Worm (Caenorhabditis elegans) whole organism, L2 larva: ENCODE data around the gene M01B2.10.

ENCODE experiments used
- C34F6.9 ChIP-seq: fragments of 150-350 bp; optimal IDR thresholded peaks from 2 replicates; lab custom pipeline; 2014; ENCODE audit warnings: missing biosample characterization, missing genetic modification characterization
- R02D3.7 ChIP-seq: fragments of 150-350 bp; optimal IDR thresholded peaks from 2 replicates; lab custom pipeline; 2014; ENCODE audit warnings: missing biosample characterization, missing genetic modification characterization
- Y55F3AM.14 ChIP-seq: fragments of 200-800 bp; sonication (Bioruptor generic); optimal IDR thresholded peaks from 2 replicates; lab custom pipeline; 2018; ENCODE audit warnings: mild to moderate bottlenecking, missing genetic modification characterization, missing compliant biosample characterization
- ZK546.5 ChIP-seq: sonication (generic microtip); optimal IDR thresholded peaks from 2 replicates; lab custom pipeline; 2017; ENCODE audit warnings: missing biosample characterization, missing genetic modification characterization
- alr-1 ChIP-seq: fragments of 150-350 bp; optimal IDR thresholded peaks from 2 replicates; lab custom pipeline; 2014; ENCODE audit warnings: missing biosample characterization, missing genetic modification characterization
- ama-1 ChIP-seq: fragments of 150-350 bp; optimal IDR thresholded peaks from 2 replicates; lab custom pipeline; 2018; ENCODE audit warnings: inconsistent platforms
- blmp-1 ChIP-seq: sonication (generic microtip); optimal IDR thresholded peaks from 2 replicates; lab custom pipeline; 2017; ENCODE audit warnings: missing genetic modification characterization, mild to moderate bottlenecking, missing compliant biosample characterization, antibody characterized with exemption, moderate library complexity; ENCODE audit not compliant: insufficient read depth
- ceh-82 ChIP-seq: fragments of 150-350 bp; optimal IDR thresholded peaks from 2 replicates; lab custom pipeline; 2014; ENCODE audit warnings: missing biosample characterization, missing genetic modification characterization
- crh-2 ChIP-seq: sonication (generic microtip); optimal IDR thresholded peaks from 2 replicates; lab custom pipeline; 2017; ENCODE audit warnings: missing biosample characterization, missing genetic modification characterization
- dmd-4 ChIP-seq: sonication (generic microtip); optimal IDR thresholded peaks from 2 replicates; lab custom pipeline; 2017; ENCODE audit warnings: missing biosample characterization, missing genetic modification characterization
- egl-27 ChIP-seq: sonication (generic microtip); optimal IDR thresholded peaks from 3 replicates; lab custom pipeline; 2017; ENCODE audit warnings: missing biosample characterization, missing genetic modification reagents, missing genetic modification characterization
- fos-1 ChIP-seq: fragments of 150-350 bp; optimal IDR thresholded peaks from 2 replicates; lab custom pipeline; 2014; ENCODE audit warnings: missing biosample characterization, missing genetic modification characterization
- gmeb-1 ChIP-seq: fragments of 150-350 bp; optimal IDR thresholded peaks from 2 replicates; lab custom pipeline; 2014; ENCODE audit warnings: missing biosample characterization, missing genetic modification characterization
- lin-11 ChIP-seq: fragments of 150-350 bp; sonication (generic microtip); optimal IDR thresholded peaks from 2 replicates; lab custom pipeline; 2014; ENCODE audit warnings: missing biosample characterization, missing genetic modification characterization, inconsistent platforms, mixed read lengths
- lin-13 ChIP-seq: fragments of 150-350 bp; optimal IDR thresholded peaks from 2 replicates; lab custom pipeline; 2014; ENCODE audit warnings: missing biosample characterization, missing genetic modification reagents, missing genetic modification characterization
- lin-39 ChIP-seq: fragments of 150-350 bp; optimal IDR thresholded peaks from 2 replicates; lab custom pipeline; 2014; ENCODE audit warnings: missing biosample characterization, missing genetic modification reagents, missing genetic modification characterization
- mab-5 ChIP-seq: fragments of 150-350 bp; optimal IDR thresholded peaks from 2 replicates; lab custom pipeline; 2014; ENCODE audit warnings: missing biosample characterization, missing genetic modification characterization
- mbf-1 ChIP-seq: sonication (generic microtip); optimal IDR thresholded peaks from 2 replicates; lab custom pipeline; 2017; ENCODE audit warnings: missing biosample characterization, missing genetic modification characterization
- mdl-1 ChIP-seq, 2 experiments: fragments of 150-350 bp in 1 of 2; sonication (generic microtip) in 1 of 2; optimal IDR thresholded peaks; 2 replicates each; lab custom pipeline; 2017; ENCODE audit warnings: missing biosample characterization in 2 of 2, missing genetic modification characterization in 2 of 2
- nhr-12 ChIP-seq: fragments of 150-350 bp; optimal IDR thresholded peaks from 2 replicates; lab custom pipeline; 2014; ENCODE audit warnings: missing biosample characterization, missing genetic modification characterization
- nhr-129 ChIP-seq: fragments of 150-350 bp; optimal IDR thresholded peaks from 2 replicates; lab custom pipeline; 2014; ENCODE audit warnings: missing biosample characterization, missing genetic modification characterization
- nhr-21 ChIP-seq: fragments of 150-350 bp; optimal IDR thresholded peaks from 2 replicates; lab custom pipeline; 2014; ENCODE audit warnings: missing biosample characterization, missing genetic modification characterization
- nhr-23 ChIP-seq: fragments of 150-350 bp; optimal IDR thresholded peaks from 2 replicates; lab custom pipeline; 2014; ENCODE audit warnings: missing biosample characterization, missing genetic modification reagents, missing genetic modification characterization
- nhr-237 ChIP-seq: fragments of 150-350 bp; optimal IDR thresholded peaks from 2 replicates; lab custom pipeline; 2014; ENCODE audit warnings: missing biosample characterization, missing genetic modification characterization
- nhr-25 ChIP-seq: fragments of 150-350 bp; sonication (generic microtip); optimal IDR thresholded peaks from 3 replicates; lab custom pipeline; 2014; ENCODE audit warnings: missing biosample characterization, missing genetic modification characterization
- nhr-6 ChIP-seq: fragments of 150-350 bp; optimal IDR thresholded peaks from 2 replicates; lab custom pipeline; 2014; ENCODE audit warnings: missing biosample characterization, missing genetic modification characterization
- peb-1 ChIP-seq: fragments of 150-350 bp; optimal IDR thresholded peaks from 2 replicates; lab custom pipeline; 2014; ENCODE audit warnings: missing biosample characterization, missing genetic modification characterization
- skn-1 ChIP-seq: sonication (generic microtip); optimal IDR thresholded peaks from 2 replicates; lab custom pipeline; 2017; ENCODE audit warnings: missing biosample characterization, missing genetic modification characterization
- sma-3 ChIP-seq: sonication (generic microtip); optimal IDR thresholded peaks from 2 replicates; lab custom pipeline; 2016; ENCODE audit warnings: missing genetic modification reagents, missing genetic modification characterization, missing compliant biosample characterization
- sma-9 ChIP-seq, 2 experiments: fragments of 150-350 bp in 1 of 2; sonication (generic microtip) in 1 of 2; optimal IDR thresholded peaks; 2 replicates each; lab custom pipeline; 2014 to 2016; ENCODE audit warnings: missing genetic modification characterization in 2 of 2, mild to moderate bottlenecking in 1 of 2, missing biosample characterization in 1 of 2, missing compliant biosample characterization in 1 of 2, missing genetic modification reagents in 1 of 2, moderate library complexity in 1 of 2
- unc-39 ChIP-seq: fragments of 150-350 bp; optimal IDR thresholded peaks from 2 replicates; lab custom pipeline; 2014; ENCODE audit warnings: missing biosample characterization, missing genetic modification characterization
- zag-1 ChIP-seq: fragments of 150-350 bp; optimal IDR thresholded peaks from 2 replicates; lab custom pipeline; 2014; ENCODE audit warnings: missing biosample characterization, missing genetic modification characterization
- ztf-1 ChIP-seq: fragments of 200-800 bp; sonication (Bioruptor generic); conservative IDR thresholded peaks from 2 replicates; pipeline ENCODE4 v1.3.6; 2022; ENCODE audit warnings: missing genetic modification characterization, missing compliant biosample characterization
- ztf-11 ChIP-seq: sonication (generic microtip); optimal IDR thresholded peaks from 2 replicates; lab custom pipeline; 2017; ENCODE audit warnings: missing biosample characterization, missing genetic modification characterization

M01B2.10 gene

DNA sequence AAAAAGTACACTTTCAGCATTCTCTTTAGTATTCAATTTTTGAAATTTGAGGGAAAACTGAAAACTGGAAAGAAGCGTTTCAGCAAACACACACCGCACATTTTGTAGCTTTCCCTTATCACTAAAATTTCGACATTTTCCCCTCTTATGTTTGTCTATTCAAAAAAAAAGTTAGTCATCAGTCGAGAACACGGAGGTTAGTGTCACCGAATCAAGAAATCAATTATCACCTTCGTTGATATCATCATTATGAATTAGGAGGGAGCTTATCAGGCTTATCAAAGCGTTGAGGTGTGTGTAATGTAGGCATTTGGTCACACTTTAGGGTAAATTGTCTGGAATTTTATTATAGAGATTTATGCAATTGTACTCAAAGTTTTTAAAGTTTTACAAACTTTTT lies 36.4 kb upstream of the M01B2.10 start, which contains the start of gene cpr-3:
TSS of gene cpr-3 (minus strand) at position 104 of the 400 bp plus-strand sequence.
- TF ChIP-seq nhr-6 (tag; lab: Kevin White, UChicago) (no peak), skn-1 (tag; lab: Kevin White, UChicago) (peak; percentile 75), alr-1 (tag; lab: Kevin White, UChicago) (no peak), sma-3 (GFP tag; lab: Kevin White, UChicago) (peak; percentile 8), crh-2 (tag; lab: Kevin White, UChicago) (peak; percentile 64), fos-1 (tag; lab: Kevin White, UChicago) (peak; percentile 100), gmeb-1 (tag; lab: Kevin White, UChicago) (peak; percentile 64)

DNA sequence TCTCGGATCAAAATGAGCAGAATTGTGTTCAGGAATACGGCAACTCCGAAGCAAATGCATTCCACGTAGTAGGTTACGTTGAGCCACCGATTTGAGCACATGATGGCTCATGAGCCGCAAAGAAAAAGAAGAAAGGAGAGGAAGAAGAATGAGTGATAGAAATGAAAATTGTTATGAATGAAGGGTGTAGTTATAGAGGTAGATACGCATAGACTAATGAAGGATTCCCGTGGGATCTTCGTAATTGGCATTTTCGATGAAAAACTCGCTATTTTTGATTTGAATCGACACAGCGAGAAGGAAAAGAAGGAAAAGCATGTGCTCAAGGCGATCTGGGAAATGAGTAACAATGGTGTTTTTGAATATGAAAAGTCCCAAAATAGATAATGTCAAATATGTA lies 31.6 kb upstream of the M01B2.10 start, which contains the start of gene str-96:
TSS of gene str-96 (minus strand) at position 101 of the 400 bp plus-strand sequence.
- no peak for TF ChIP-seq nhr-25 (tag; lab: Kevin White, UChicago)
- TF ChIP-seq unc-39, result no peak

DNA sequence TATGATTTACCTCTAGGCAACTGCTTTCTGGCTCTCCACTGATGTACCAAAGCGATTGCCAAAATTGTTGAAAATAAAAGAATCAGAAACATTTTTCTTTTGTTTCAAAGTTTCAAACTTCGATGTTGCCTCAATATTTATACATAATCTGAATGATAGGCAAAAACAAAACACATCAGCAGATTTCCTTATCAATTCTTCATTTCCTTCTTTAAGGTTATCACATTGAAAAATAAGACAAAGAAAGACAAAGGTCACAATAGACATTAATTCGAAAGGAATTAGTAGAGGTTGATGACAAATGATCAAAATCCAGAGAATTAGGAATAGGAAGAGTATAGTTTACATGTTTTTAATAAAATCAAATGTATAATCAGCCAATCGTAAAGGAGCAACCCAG lies 28.8 kb upstream of the M01B2.10 start, which contains the start of gene cyp-34A2:
TSS of gene cyp-34A2 (minus strand) at position 101 of the 400 bp plus-strand sequence.
- no peak for TF ChIP-seq ZK546.5 (tag; lab: Kevin White, UChicago)
- TF ChIP-seq ceh-82, result no peak
- TF ChIP-seq nhr-237 (tag; lab: Kevin White, UChicago), result no peak
- no peak for TF ChIP-seq mdl-1 (tag; optimal IDR thresholded peaks at IDR 0.05; lab: Kevin White, UChicago)

DNA sequence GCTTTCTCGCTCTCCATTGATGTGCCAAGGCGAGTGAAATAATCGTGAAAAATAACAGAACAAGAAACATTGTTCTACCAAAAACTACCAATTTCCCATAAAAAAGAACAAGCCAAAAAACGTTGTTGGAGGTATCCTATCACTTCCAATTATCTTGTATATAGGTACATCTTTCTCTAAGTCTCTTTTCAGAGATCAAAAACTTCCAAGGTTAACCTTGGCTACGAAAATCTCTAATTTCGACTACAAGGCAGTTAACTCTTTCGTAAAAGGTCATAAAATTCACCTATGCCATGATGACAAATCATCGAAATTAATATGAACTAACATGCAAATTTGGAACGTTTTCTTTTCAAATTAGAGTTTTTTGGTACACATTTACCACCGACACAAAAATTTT lies 25.6 kb upstream of the M01B2.10 start, which contains the start of gene cyp-34A1:
TSS of gene cyp-34A1 (minus strand) at position 101 of the 400 bp plus-strand sequence.
- TF ChIP-seq zag-1 (no peak), lin-11 (no peak), C34F6.9 (tag; lab: Kevin White, UChicago) (no peak), fos-1 (tag; lab: Kevin White, UChicago) (no peak)

DNA sequence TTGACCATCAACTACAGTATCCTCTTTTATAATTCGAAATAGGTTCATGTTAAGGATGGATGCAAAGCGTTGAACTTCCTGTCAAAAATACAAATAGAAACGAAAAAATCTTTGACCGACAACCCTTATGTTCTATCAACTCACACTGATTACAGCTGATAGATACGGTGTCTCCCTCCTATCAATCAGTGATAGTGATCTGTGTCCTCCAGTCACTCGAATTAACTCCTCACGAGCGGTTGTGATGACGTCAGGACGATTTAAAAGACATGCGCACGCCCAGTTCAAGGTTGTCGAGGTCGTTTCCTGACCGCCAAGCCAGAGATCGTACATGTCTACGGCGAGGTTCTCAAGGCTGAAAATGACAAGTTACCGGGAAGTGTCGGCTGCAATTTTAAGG lies 23.7 kb upstream of the M01B2.10 start:
- no peak for TF ChIP-seq Y55F3AM.14 (GFP tag; lab: Kevin White, UChicago)
- TF ChIP-seq blmp-1 (tag; lab: Kevin White, UChicago), result no peak
- TF ChIP-seq sma-9 (GFP tag; optimal IDR thresholded peaks at IDR 0.05; lab: Kevin White, UChicago), result peak; percentile 51
- TF ChIP-seq sma-9 (tag; optimal IDR thresholded peaks at IDR 0.05; lab: Kevin White, UChicago), result no peak

DNA sequence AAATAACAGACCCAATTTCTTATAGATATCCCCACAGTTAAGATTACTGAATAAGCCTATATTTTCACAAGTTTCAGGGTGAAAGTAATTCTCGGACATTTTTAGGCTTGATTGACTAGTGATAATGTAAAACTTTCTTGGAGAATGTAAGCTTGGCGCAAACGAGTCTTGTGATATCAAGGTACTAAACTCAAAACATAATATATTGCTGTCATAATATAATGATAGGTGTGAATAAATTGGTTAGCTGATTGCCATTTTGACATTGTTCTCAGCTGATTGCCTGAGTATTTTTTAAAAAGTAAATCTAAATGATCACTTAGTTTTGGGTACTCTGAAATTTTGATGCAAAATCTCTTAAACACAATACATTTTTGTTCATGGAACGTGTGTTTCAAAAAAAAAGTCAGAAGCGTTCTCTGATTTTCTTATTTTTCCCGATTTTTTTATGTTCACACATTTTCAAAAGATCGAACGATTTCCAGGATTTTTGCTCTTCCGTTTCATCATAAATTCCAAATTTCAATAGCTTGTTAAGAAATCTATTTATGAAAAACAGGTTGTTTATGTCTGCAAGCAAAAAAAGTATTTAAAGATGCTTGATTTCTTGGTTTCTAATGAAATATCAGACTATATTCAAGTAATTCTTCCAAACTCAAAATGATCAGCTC lies 19.2 kb upstream of the M01B2.10 start, which contains the start of the genes srw-19 and srx-51:
TSS of gene srw-19 (minus strand) at position 101 of the 671 bp plus-strand sequence.
TSS of gene srx-51 (plus strand) at position 621 of the 671 bp plus-strand sequence.
- TF ChIP-seq crh-2 (tag; lab: Kevin White, UChicago), result no peak
- TF ChIP-seq blmp-1 (tag; lab: Kevin White, UChicago), result no peak
- TF ChIP-seq nhr-21 (tag; lab: Kevin White, UChicago), result no peak
- TF ChIP-seq egl-27 (tag; lab: Kevin White, UChicago), result no peak
- no peak for TF ChIP-seq nhr-6 (tag; lab: Kevin White, UChicago)
- TF ChIP-seq nhr-12, result no peak
- TF ChIP-seq fos-1 (tag; lab: Kevin White, UChicago), result no peak
- TF ChIP-seq ztf-11 (tag; lab: Kevin White, UChicago), result no peak
- no peak for TF ChIP-seq nhr-237 (tag; lab: Kevin White, UChicago)
- TF ChIP-seq skn-1 (tag; lab: Kevin White, UChicago), result no peak
- no peak for TF ChIP-seq mdl-1 (tag; optimal IDR thresholded peaks at IDR 0.05; lab: Kevin White, UChicago)
- no peak for TF ChIP-seq nhr-23 (tag; lab: Kevin White, UChicago)
- TF ChIP-seq ceh-82, result no peak
- no peak for TF ChIP-seq C34F6.9 (tag; lab: Kevin White, UChicago)
- TF ChIP-seq dmd-4 (tag; lab: Kevin White, UChicago), result no peak
- no peak for TF ChIP-seq ztf-1
- no peak for TF ChIP-seq nhr-129

DNA sequence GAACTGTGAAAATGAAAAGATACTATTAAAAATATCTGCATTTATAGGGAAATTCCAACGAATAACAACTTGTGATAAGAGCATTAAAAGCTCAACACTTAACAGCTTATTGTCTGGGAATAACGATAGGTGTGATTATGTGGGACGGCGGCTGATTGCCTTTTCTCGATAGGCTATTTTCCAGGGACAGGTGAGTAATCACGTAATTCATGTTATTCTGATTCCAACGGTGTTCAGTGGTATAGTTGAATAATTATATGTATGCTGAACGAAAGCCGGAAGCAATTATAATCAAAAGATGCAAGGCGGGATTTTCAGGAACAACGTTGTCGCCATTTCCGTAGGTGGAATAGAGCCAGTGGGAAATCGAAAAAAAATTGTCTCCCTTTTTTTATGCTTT lies 14.7 kb upstream of the M01B2.10 start, which contains the start of gene srw-17:
TSS of gene srw-17 (minus strand) at position 101 of the 400 bp plus-strand sequence.
- TF ChIP-seq lin-13 (no peak), crh-2 (tag; lab: Kevin White, UChicago) (no peak), mbf-1 (tag; lab: Kevin White, UChicago) (no peak), R02D3.7 (tag; lab: Kevin White, UChicago) (no peak), unc-39 (no peak), ztf-1 (no peak), ceh-82 (no peak), skn-1 (tag; lab: Kevin White, UChicago) (no peak), fos-1 (tag; lab: Kevin White, UChicago) (no peak), mdl-1 (tag; optimal IDR thresholded peaks at IDR 0.05; lab: Kevin White, UChicago) (no peak), ZK546.5 (tag; lab: Kevin White, UChicago) (no peak), ama-1 (lab: Kevin White, UChicago) (no peak), peb-1 (no peak), egl-27 (tag; lab: Kevin White, UChicago) (no peak), lin-39 (no peak), nhr-6 (tag; lab: Kevin White, UChicago) (no peak), lin-11 (no peak), mab-5 (no peak), alr-1 (tag; lab: Kevin White, UChicago) (no peak), ztf-11 (tag; lab: Kevin White, UChicago) (no peak)
- TF ChIP-seq, all 48 proteins: peak for 0
